Worm (Caenorhabditis elegans) whole organism, L4 larva: Measurements from ENCODE around the gene elc-1.

Experiments
- F10B5.3 ChIP-seq: sonication (generic microtip); optimal IDR thresholded peaks from 2 replicates; lab custom pipeline; 2016; ENCODE audit warnings: mild to moderate bottlenecking, missing genetic modification characterization, missing compliant biosample characterization
- F44E2.7 ChIP-seq: fragments of 200-800 bp; sonication (Bioruptor generic); IDR thresholded peaks from 2 replicates; pipeline ENCODE4 v2.1.2; 2022; ENCODE audit warnings: missing genetic modification characterization, missing compliant biosample characterization
- F49E8.2 ChIP-seq: sonication (generic microtip); optimal IDR thresholded peaks from 2 replicates; lab custom pipeline; 2016; ENCODE audit warnings: missing compliant biosample characterization, mild to moderate bottlenecking, missing genetic modification characterization, borderline replicate concordance
- Y5F2A.4 ChIP-seq: fragments of 200-800 bp; sonication (Bioruptor generic); optimal IDR thresholded peaks from 2 replicates; lab custom pipeline; 2018; ENCODE audit warnings: mild to moderate bottlenecking, missing genetic modification characterization, missing compliant biosample characterization
- ZK337.2 ChIP-seq: fragments of 200-800 bp; sonication (Bioruptor generic); IDR thresholded peaks from 2 replicates; pipeline ENCODE4 v1.3.6; 2022; ENCODE audit warnings: missing genetic modification reagents, missing genetic modification characterization, missing compliant biosample characterization
- aha-1 ChIP-seq: fragments of 150-350 bp; peaks from one replicate; lab custom pipeline; 2014; ENCODE audit warnings: missing biosample characterization, missing genetic modification characterization
- aly-2 ChIP-seq: sonication (generic microtip); optimal IDR thresholded peaks from 2 replicates; lab custom pipeline; 2018; ENCODE audit warnings: missing biosample characterization, missing genetic modification characterization
- arid-1 ChIP-seq: fragments of 200-800 bp; sonication (Bioruptor generic); conservative IDR thresholded peaks from 2 replicates; pipeline ENCODE4 v1.3.6; 2022; ENCODE audit warnings: missing genetic modification reagents, missing genetic modification characterization, missing compliant biosample characterization
- attf-4 ChIP-seq: sonication (generic microtip); optimal IDR thresholded peaks from 3 replicates; lab custom pipeline; 2017; ENCODE audit warnings: missing biosample characterization, missing genetic modification characterization
- ces-1 ChIP-seq: fragments of 150-350 bp; sonication (generic microtip); optimal IDR thresholded peaks from 4 replicates; lab custom pipeline; 2014; ENCODE audit warnings: missing biosample characterization, missing genetic modification reagents, missing genetic modification characterization
- daf-16 ChIP-seq, 3 experiments: sonication (generic microtip); optimal IDR thresholded peaks; 2 replicates each; lab custom pipeline; 2016 to 2017; ENCODE audit warnings: missing genetic modification characterization in 3 of 3, missing genetic modification reagents in 3 of 3, mild to moderate bottlenecking in 2 of 3, missing compliant biosample characterization in 2 of 3, missing biosample characterization in 1 of 3, moderate library complexity in 1 of 3
- daf-19 ChIP-seq: fragments of 200-800 bp; sonication (Bioruptor generic); conservative IDR thresholded peaks from 2 replicates; pipeline ENCODE4 v1.3.6; 2022; ENCODE audit warnings: missing genetic modification characterization, missing compliant biosample characterization
- daf-8 ChIP-seq: fragments of 200-800 bp; sonication (Bioruptor generic); IDR thresholded peaks from 2 replicates; pipeline ENCODE4 v1.3.6; 2022; ENCODE audit warnings: missing genetic modification characterization, missing compliant biosample characterization
- dmd-6 ChIP-seq: fragments of 200-800 bp; sonication (Bioruptor generic); IDR thresholded peaks from 2 replicates; pipeline ENCODE4 v1.3.6; 2022; ENCODE audit warnings: missing genetic modification reagents, missing genetic modification characterization, missing compliant biosample characterization
- dve-1 ChIP-seq: sonication (generic microtip); optimal IDR thresholded peaks from 2 replicates; lab custom pipeline; 2017; ENCODE audit warnings: antibody characterized with exemption, mild to moderate bottlenecking, missing genetic modification characterization, missing compliant biosample characterization; ENCODE audit not compliant: insufficient read depth
- egl-27 ChIP-seq: sonication (generic microtip); optimal IDR thresholded peaks from 3 replicates; lab custom pipeline; 2017; ENCODE audit warnings: missing biosample characterization, missing genetic modification reagents, missing genetic modification characterization
- fkh-10 ChIP-seq: fragments of 150-350 bp; optimal IDR thresholded peaks from 2 replicates; lab custom pipeline; 2014; ENCODE audit warnings: missing biosample characterization, missing genetic modification reagents, missing genetic modification characterization
- gei-8 ChIP-seq: fragments of 200-800 bp; sonication (Bioruptor generic); optimal IDR thresholded peaks from 2 replicates; lab custom pipeline; 2018; ENCODE audit warnings: mild to moderate bottlenecking, missing genetic modification characterization, missing compliant biosample characterization
- hif-1 ChIP-seq, 2 experiments: sonication (generic microtip); optimal IDR thresholded peaks; 2 replicates each; lab custom pipeline; 2016 to 2017; ENCODE audit warnings: missing compliant biosample characterization in 2 of 2, missing genetic modification characterization in 2 of 2, missing genetic modification reagents in 2 of 2, missing genotype in 2 of 2, mild to moderate bottlenecking in 1 of 2
- hlh-11 ChIP-seq: fragments of 200-800 bp; sonication (Bioruptor generic); optimal IDR thresholded peaks from 2 replicates; lab custom pipeline; 2018; ENCODE audit warnings: mild to moderate bottlenecking, missing genetic modification characterization, missing compliant biosample characterization
- hlh-30 ChIP-seq: sonication (generic microtip); optimal IDR thresholded peaks from 2 replicates; lab custom pipeline; 2017; ENCODE audit warnings: antibody characterized with exemption, mild to moderate bottlenecking, missing genetic modification characterization, missing compliant biosample characterization; ENCODE audit not compliant: insufficient read depth
- mxl-2 ChIP-seq: fragments of 200-800 bp; sonication (Bioruptor generic); conservative IDR thresholded peaks from 2 replicates; pipeline ENCODE4 v1.3.6; 2022; ENCODE audit warnings: missing genetic modification reagents, missing genetic modification characterization, missing compliant biosample characterization
- nhr-10 ChIP-seq: fragments of 150-350 bp; optimal IDR thresholded peaks from 2 replicates; lab custom pipeline; 2014; ENCODE audit warnings: missing biosample characterization, missing genetic modification characterization
- nhr-11 ChIP-seq: fragments of 150-350 bp; optimal IDR thresholded peaks from 2 replicates; lab custom pipeline; 2014; ENCODE audit warnings: missing biosample characterization, missing genetic modification characterization
- nhr-237 ChIP-seq: sonication (generic microtip); optimal IDR thresholded peaks from 2 replicates; lab custom pipeline; 2017; ENCODE audit warnings: missing biosample characterization, missing genetic modification characterization
- nhr-28 ChIP-seq: fragments of 150-350 bp; optimal IDR thresholded peaks from 2 replicates; lab custom pipeline; 2014; ENCODE audit warnings: missing biosample characterization, missing genetic modification characterization
- nhr-42 ChIP-seq: fragments of 200-800 bp; sonication (Bioruptor generic); IDR thresholded peaks from 2 replicates; pipeline ENCODE4 v1.3.6; 2022; ENCODE audit warnings: missing genetic modification characterization, missing compliant biosample characterization
- nhr-48 ChIP-seq: sonication (generic microtip); optimal IDR thresholded peaks from 2 replicates; lab custom pipeline; 2016; ENCODE audit warnings: mild to moderate bottlenecking, missing genetic modification characterization, missing compliant biosample characterization
- nhr-76 ChIP-seq: fragments of 150-350 bp; optimal IDR thresholded peaks from 2 replicates; lab custom pipeline; 2014; ENCODE audit warnings: missing biosample characterization, missing genetic modification characterization
- nhr-77 ChIP-seq: fragments of 150-350 bp; optimal IDR thresholded peaks from 2 replicates; lab custom pipeline; 2014; ENCODE audit warnings: missing biosample characterization, missing genetic modification characterization
- pqm-1 ChIP-seq: sonication (generic microtip); optimal IDR thresholded peaks from 2 replicates; lab custom pipeline; 2017; ENCODE audit warnings: missing biosample characterization, missing genetic modification characterization
- snpc-4 ChIP-seq: fragments of 150-350 bp; optimal IDR thresholded peaks from 2 replicates; lab custom pipeline; 2014; ENCODE audit warnings: missing biosample characterization, missing genetic modification characterization
- unc-39 ChIP-seq: sonication (generic microtip); optimal IDR thresholded peaks from 2 replicates; lab custom pipeline; 2017; ENCODE audit warnings: missing biosample characterization, missing genetic modification characterization
- unc-62 ChIP-seq, 3 experiments: fragments of 150-350 bp in 1 of 3; sonication (generic microtip); optimal IDR thresholded peaks in 2 of 3; peaks in 1 of 3; 1 replicate in 1 of 3; 2 replicates in 2 of 3; lab custom pipeline; 2014 to 2017; ENCODE audit warnings: missing biosample characterization in 3 of 3, missing genetic modification characterization in 3 of 3, missing genetic modification reagents in 3 of 3, missing genotype in 1 of 3
- zag-1 ChIP-seq: fragments of 150-350 bp; optimal IDR thresholded peaks from 2 replicates; lab custom pipeline; 2014; ENCODE audit warnings: missing biosample characterization, missing genetic modification characterization
- ztf-11 ChIP-seq: fragments of 150-350 bp; optimal IDR thresholded peaks from 2 replicates; lab custom pipeline; 2014; ENCODE audit warnings: missing biosample characterization, missing genetic modification characterization

Gene elc-1

DNA sequence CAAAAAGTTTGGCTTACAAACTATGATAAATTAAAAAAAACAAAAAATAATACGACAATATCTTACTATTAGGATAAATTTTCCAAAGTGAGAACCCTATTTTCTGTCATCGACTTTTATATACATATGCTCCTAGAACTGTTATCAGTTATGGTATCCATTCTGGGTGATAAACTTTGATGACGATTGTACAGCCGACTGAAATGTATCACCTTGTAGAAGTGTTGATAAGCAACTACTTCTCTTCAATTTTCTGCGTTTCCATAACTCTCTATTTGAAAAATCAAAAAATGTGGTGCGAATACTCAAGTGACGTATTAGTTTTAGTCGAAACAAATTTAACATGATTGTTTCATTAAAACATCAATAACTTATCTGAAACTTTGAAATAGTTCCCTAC, 27.0 kb downstream of the elc-1 start (continued):
- TF ChIP-seq nhr-77 (tag; lab: Kevin White, UChicago) (peak; percentile 57), mxl-2 (GFP tag; lab: Robert Waterston, UW) (no peak), nhr-28 (tag; lab: Kevin White, UChicago) (peak; percentile 83), ztf-11 (tag; lab: Kevin White, UChicago) (no peak), arid-1 (GFP tag; lab: Robert Waterston, UW) (no peak), nhr-48 (no peak), Y5F2A.4 (GFP tag; lab: Kevin White, UChicago) (no peak), dmd-6 (peak; percentile 75), unc-39 (tag; lab: Kevin White, UChicago) (no peak), egl-27 (tag; lab: Kevin White, UChicago) (no peak), nhr-11 (no peak), attf-4 (tag; lab: Kevin White, UChicago) (no peak), F10B5.3 (tag; lab: Kevin White, UChicago) (no peak), aly-2 (no peak), hlh-30 (tag; lab: Kevin White, UChicago) (no peak), fkh-10 (GFP tag; lab: Kevin White, UChicago) (no peak), ZK337.2 (GFP tag; lab: Robert Waterston, UW) (no peak)

DNA sequence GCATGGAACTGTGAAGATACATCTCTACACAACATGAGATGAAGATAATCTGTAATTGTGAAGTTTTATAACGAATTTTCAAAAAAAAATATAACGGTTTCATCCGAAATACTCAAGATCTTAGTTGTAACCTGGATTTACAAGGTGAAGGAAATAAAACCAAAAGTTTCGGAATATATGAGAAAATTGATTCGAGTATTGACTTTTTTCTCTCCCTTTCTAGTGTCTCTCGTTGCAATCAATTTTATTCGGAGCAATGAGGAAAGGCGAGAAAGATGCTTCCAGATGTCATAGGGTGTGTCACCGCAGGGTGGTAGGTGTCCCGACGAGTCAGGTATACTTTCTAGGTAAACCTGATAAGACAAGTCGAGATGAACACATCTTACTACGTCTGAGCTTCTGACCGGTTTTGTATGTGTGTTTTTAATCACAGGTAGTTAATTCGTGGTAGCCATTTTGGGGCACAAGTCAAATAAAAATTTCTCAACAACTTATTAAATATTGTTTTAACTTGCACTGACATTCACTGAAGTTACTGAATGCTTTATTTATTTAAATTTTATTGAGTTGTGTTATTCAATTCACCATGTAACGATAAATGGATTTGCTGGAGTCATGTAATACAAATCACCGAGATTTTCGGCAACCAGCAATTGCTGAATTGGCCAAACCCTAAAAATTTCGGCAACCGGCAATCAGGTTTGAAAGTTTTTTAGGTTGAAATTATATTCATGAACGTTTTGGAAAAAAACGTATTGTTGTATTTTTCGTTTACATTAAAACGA, 28.5 kb downstream of the elc-1 start, which contains the start of gene pals-20:
pals-20 (minus strand) TSS at position 51 of the 785 bp plus-strand sequence.
- TF ChIP-seq nhr-237 (tag; lab: Kevin White, UChicago) = no peak
- no peak for TF ChIP-seq nhr-76
- TF ChIP-seq F49E8.2 (tag; lab: Kevin White, UChicago) = no peak
- TF ChIP-seq hlh-30 (tag; lab: Kevin White, UChicago) = peak; percentile 26
- TF ChIP-seq pqm-1 (tag; lab: Kevin White, UChicago) = peak; percentile 1
- no peak for TF ChIP-seq ces-1 (GFP tag; lab: Kevin White, UChicago)
- TF ChIP-seq attf-4 (tag; lab: Kevin White, UChicago) = no peak
- TF ChIP-seq daf-19 (GFP tag; lab: Robert Waterston, UW) = no peak
- TF ChIP-seq nhr-10 (tag; lab: Kevin White, UChicago) = no peak
- peak; percentile 34; the same call in 1 of the 2 replicates for TF ChIP-seq dmd-6
- TF ChIP-seq unc-62 (GFP tag; optimal IDR thresholded peaks at IDR 0.05 in 1 of 2; lab: Kevin White, UChicago) = peak in 1 of 2 experiments; percentile 82
- no peak for TF ChIP-seq unc-62 (tag; optimal IDR thresholded peaks at IDR 0.05; lab: Kevin White, UChicago)
- no peak for TF ChIP-seq snpc-4 (tag; lab: Kevin White, UChicago)
- no peak for TF ChIP-seq ZK337.2 (GFP tag; lab: Robert Waterston, UW)
- TF ChIP-seq F44E2.7 (GFP tag; lab: Robert Waterston, UW) = no peak
- no peak for TF ChIP-seq daf-16 (GFP tag; optimal IDR thresholded peaks at IDR 0.05; lab: Kevin White, UChicago)
- TF ChIP-seq daf-16 (tag; optimal IDR thresholded peaks at IDR 0.05; lab: Kevin White, UChicago) = peak; percentile 59
- peak; percentile 23 for TF ChIP-seq nhr-28 (tag; lab: Kevin White, UChicago)
- peak; percentile 55 for TF ChIP-seq hlh-11 (tag; lab: Kevin White, UChicago)
- TF ChIP-seq nhr-42 (GFP tag; lab: Robert Waterston, UW) = no peak
- no peak for TF ChIP-seq zag-1
- TF ChIP-seq dve-1 (tag; lab: Kevin White, UChicago) = peak; percentile 70
- TF ChIP-seq unc-39 (tag; lab: Kevin White, UChicago) = no peak

ce11 chrIII:1384694-1385093, 32.3 kb downstream of the elc-1 start:
- no peak for TF ChIP-seq gei-8 (GFP tag; lab: Kevin White, UChicago)
- no peak for TF ChIP-seq daf-8 (GFP tag; lab: Robert Waterston, UW)
- no peak for TF ChIP-seq aha-1 (tag; lab: Kevin White, UChicago)
- TF ChIP-seq nhr-28 (tag; lab: Kevin White, UChicago) = peak; percentile 50
- peak; percentile 22 for TF ChIP-seq hlh-11 (tag; lab: Kevin White, UChicago)
- TF ChIP-seq dmd-6 = peak; percentile 53
- TF ChIP-seq nhr-76 = no peak
- TF ChIP-seq daf-16 (GFP tag; optimal IDR thresholded peaks at IDR 0.05; lab: Kevin White, UChicago) = no peak
- TF ChIP-seq daf-16 (tag; optimal IDR thresholded peaks at IDR 0.05; lab: Kevin White, UChicago) = peak; percentile 39
- peak; percentile 54 for TF ChIP-seq pqm-1 (tag; lab: Kevin White, UChicago)
- TF ChIP-seq F49E8.2 (tag; lab: Kevin White, UChicago) = no peak
- TF ChIP-seq hif-1 (tag; optimal IDR thresholded peaks at IDR 0.05; lab: Kevin White, UChicago) = no peak
